1 fruit fly cellular context compared by ENCODE assay signal in genomic region chr3R:9502416-9502763, dm6.
TF ChIP-seq lines count a peak whose summit lies in the region.

TSS of gene RhoL (minus strand) at chr3R:9502581.

TF ChIP-seq in whole organism, embryonic, 481 proteins besides CTCF, POLR2A, EP300 and RAD21 (continued from another document):
- TF ChIP-seq CG32532 (GFP tag; IDR thresholded peaks at IDR 0.05; lab: Robert Waterston, UW), result peak; percentile 68
- 0 out of 2 replicates have a peak, but pooled peaks have one; percentile 21 for TF ChIP-seq NFAT (GFP tag; IDR thresholded peaks at IDR 0.05; lab: Robert Waterston, UW)
- TF ChIP-seq Bgb (GFP tag; IDR thresholded peaks at IDR 0.05; lab: Robert Waterston, UW; ENCODE audit: partially characterized antibody), result peak; percentile 59; the same call in 1 of the 2 replicates
- TF ChIP-seq Dip3 (GFP tag; optimal IDR thresholded peaks at IDR 0.05; lab: Kevin White, UChicago), result no peak
- TF ChIP-seq HLH4C (GFP tag; IDR thresholded peaks at IDR 0.05; lab: Robert Waterston, UW; ENCODE audit: partially characterized antibody), result peak; percentile 50; the same call in 1 of the 3 replicates
- TF ChIP-seq CG7963 (GFP tag; IDR thresholded peaks at IDR 0.05; lab: Robert Waterston, UW; ENCODE audit: partially characterized antibody), result no peak
- TF ChIP-seq repo (GFP tag; optimal IDR thresholded peaks at IDR 0.05; lab: Kevin White, UChicago), result no peak
- TF ChIP-seq dmrt11E (tag; optimal IDR thresholded peaks at IDR 0.05; lab: Kevin White, UChicago), result no peak
- no peak for TF ChIP-seq gt (GFP tag; IDR thresholded peaks at IDR 0.05; lab: Robert Waterston, UW)
- TF ChIP-seq CG8089 (GFP tag; optimal IDR thresholded peaks at IDR 0.05; lab: Kevin White, UChicago), result no peak
- no peak for TF ChIP-seq Hand (GFP tag; optimal IDR thresholded peaks at IDR 0.05; lab: Kevin White, UChicago)
- TF ChIP-seq Atf6 (GFP tag; IDR thresholded peaks at IDR 0.05; lab: Robert Waterston, UW), result no peak
- no peak for TF ChIP-seq ab (GFP tag; optimal IDR thresholded peaks at IDR 0.05; lab: Kevin White, UChicago)
- TF ChIP-seq CG17568 (GFP tag; optimal IDR thresholded peaks at IDR 0.05; lab: Kevin White, UChicago), result no peak
- TF ChIP-seq CG6689 (GFP tag; IDR thresholded peaks at IDR 0.05; lab: Robert Waterston, UW), result no peak
- no peak for TF ChIP-seq CG11398 (GFP tag; optimal IDR thresholded peaks at IDR 0.05; lab: Kevin White, UChicago)
- TF ChIP-seq CG14441 (GFP tag; IDR thresholded peaks at IDR 0.05; lab: Robert Waterston, UW), result no peak
- no peak for TF ChIP-seq Ptx1 (GFP tag; IDR thresholded peaks at IDR 0.05; lab: Robert Waterston, UW)
- no peak for TF ChIP-seq CG3065 (GFP tag; optimal IDR thresholded peaks at IDR 0.05; lab: Kevin White, UChicago)
- TF ChIP-seq CG4328 (GFP tag; optimal IDR thresholded peaks at IDR 0.05; lab: Kevin White, UChicago), result no peak
- TF ChIP-seq Max (GFP tag; optimal IDR thresholded peaks at IDR 0.05; lab: Kevin White, UChicago), result no peak
- TF ChIP-seq bowl (GFP tag; IDR thresholded peaks at IDR 0.05; lab: Robert Waterston, UW), result peak; percentile 70
- no peak for TF ChIP-seq dpn (GFP tag; optimal IDR thresholded peaks at IDR 0.05; lab: Kevin White, UChicago)
- TF ChIP-seq zen (tag; optimal IDR thresholded peaks at IDR 0.05; lab: Kevin White, UChicago), result no peak
- no peak for TF ChIP-seq Poxn (GFP tag; IDR thresholded peaks at IDR 0.05; lab: Robert Waterston, UW)
- TF ChIP-seq TFAM (GFP tag; optimal IDR thresholded peaks at IDR 0.05; lab: Kevin White, UChicago), result no peak
- no peak for TF ChIP-seq sr (GFP tag; IDR thresholded peaks at IDR 0.05; lab: Robert Waterston, UW)
- no peak for TF ChIP-seq Dp (GFP tag; optimal IDR thresholded peaks at IDR 0.05; lab: Kevin White, UChicago)
- TF ChIP-seq tap (tag; optimal IDR thresholded peaks at IDR 0.05; lab: Kevin White, UChicago), result peak; percentile 48
- TF ChIP-seq tup (GFP tag; optimal IDR thresholded peaks at IDR 0.05; lab: Kevin White, UChicago), result no peak
- no peak for TF ChIP-seq Blimp-1 (GFP tag; optimal IDR thresholded peaks at IDR 0.05; lab: Kevin White, UChicago)
- no peak for TF ChIP-seq CG12219 (GFP tag; optimal IDR thresholded peaks at IDR 0.05; lab: Kevin White, UChicago)
- TF ChIP-seq CG7271 (tag; optimal IDR thresholded peaks at IDR 0.05; lab: Kevin White, UChicago), result no peak
- peak; percentile 70 for TF ChIP-seq bbx (GFP tag; IDR thresholded peaks at IDR 0.05; lab: Robert Waterston, UW; ENCODE audit: partially characterized antibody)
- no peak for TF ChIP-seq ranshi (GFP tag; IDR thresholded peaks at IDR 0.05; lab: Robert Waterston, UW)
- no peak for TF ChIP-seq cas (GFP tag; IDR thresholded peaks at IDR 0.05; lab: Robert Waterston, UW)
- TF ChIP-seq gcm2 (GFP tag; optimal IDR thresholded peaks at IDR 0.05; lab: Kevin White, UChicago), result no peak
- TF ChIP-seq CG34422 (GFP tag; IDR thresholded peaks at IDR 0.05; lab: Robert Waterston, UW), result peak; percentile 39; the same call in 1 of the 3 replicates
- TF ChIP-seq Doc2 (GFP tag; IDR thresholded peaks at IDR 0.05; lab: Robert Waterston, UW), result no peak
- TF ChIP-seq emc (GFP tag; optimal IDR thresholded peaks at IDR 0.05; lab: Kevin White, UChicago), result no peak
- TF ChIP-seq kah (GFP tag; optimal IDR thresholded peaks at IDR 0.05; lab: Kevin White, UChicago), result peak; percentile 41
- peak; percentile 42 for TF ChIP-seq sug (tag; optimal IDR thresholded peaks at IDR 0.05; lab: Kevin White, UChicago)
- peak; percentile 75 for TF ChIP-seq HmgZ (tag; optimal IDR thresholded peaks at IDR 0.05; lab: Kevin White, UChicago)
- no peak for TF ChIP-seq CG31224 (GFP tag; IDR thresholded peaks at IDR 0.05; lab: Robert Waterston, UW)
- TF ChIP-seq CG17359 (tag; optimal IDR thresholded peaks at IDR 0.05; lab: Kevin White, UChicago), result no peak
- TF ChIP-seq CG13424 (tag; optimal IDR thresholded peaks at IDR 0.05; lab: Kevin White, UChicago), result no peak
- no peak for TF ChIP-seq CG15479 (GFP tag; optimal IDR thresholded peaks at IDR 0.05; lab: Kevin White, UChicago)
- no peak for TF ChIP-seq PHDP (tag; optimal IDR thresholded peaks at IDR 0.05; lab: Kevin White, UChicago)
- TF ChIP-seq trh (GFP tag; optimal IDR thresholded peaks at IDR 0.05; lab: Kevin White, UChicago), result no peak
- TF ChIP-seq E2f1 (GFP tag; IDR thresholded peaks at IDR 0.05; lab: Robert Waterston, UW), result no peak; the same call in 1 of the 2 replicates
- no peak for TF ChIP-seq CG17829 (tag; optimal IDR thresholded peaks at IDR 0.05; lab: Kevin White, UChicago)
- no peak for TF ChIP-seq pfk (GFP tag; optimal IDR thresholded peaks at IDR 0.05; lab: Kevin White, UChicago)
- peak; percentile 18 for TF ChIP-seq CG13894 (tag; optimal IDR thresholded peaks at IDR 0.05; lab: Kevin White, UChicago)
- no peak for TF ChIP-seq lmd (GFP tag; IDR thresholded peaks at IDR 0.05; lab: Robert Waterston, UW)
- TF ChIP-seq CG6175 (GFP tag; IDR thresholded peaks at IDR 0.05; lab: Robert Waterston, UW), result no peak
- no peak for TF ChIP-seq CG14860 (GFP tag; IDR thresholded peaks at IDR 0.05; lab: Robert Waterston, UW; ENCODE audit: partially characterized antibody)
- no peak for TF ChIP-seq Atf3 (GFP tag; optimal IDR thresholded peaks at IDR 0.05; lab: Kevin White, UChicago)
- TF ChIP-seq Six4 (GFP tag; optimal IDR thresholded peaks at IDR 0.05; lab: Kevin White, UChicago), result no peak
- no peak for TF ChIP-seq seq (GFP tag; IDR thresholded peaks at IDR 0.05; lab: Robert Waterston, UW)
- TF ChIP-seq Gsc (GFP tag; IDR thresholded peaks at IDR 0.05; lab: Robert Waterston, UW), result no peak
- TF ChIP-seq dysf (GFP tag; IDR thresholded peaks at IDR 0.05; lab: Robert Waterston, UW), result peak; percentile 14; the same call in 1 of the 3 replicates
- TF ChIP-seq ash1 (GFP tag; optimal IDR thresholded peaks at IDR 0.05; lab: Kevin White, UChicago), result peak; percentile 1
- 0 out of 3 replicates have a peak, but pooled peaks have one; percentile 36 for TF ChIP-seq Doc3 (GFP tag; IDR thresholded peaks at IDR 0.05; lab: Robert Waterston, UW; ENCODE audit: partially characterized antibody)
- no peak for TF ChIP-seq CG12769 (tag; optimal IDR thresholded peaks at IDR 0.05; lab: Kevin White, UChicago)
- no peak for TF ChIP-seq Hmx (GFP tag; optimal IDR thresholded peaks at IDR 0.05; lab: Kevin White, UChicago)
- TF ChIP-seq Dip2 (GFP tag; IDR thresholded peaks at IDR 0.05; lab: Robert Waterston, UW), result no peak
- TF ChIP-seq cg (GFP tag; optimal IDR thresholded peaks at IDR 0.05; lab: Kevin White, UChicago), result no peak
- no peak for TF ChIP-seq Chrac-16 (GFP tag; optimal IDR thresholded peaks at IDR 0.05; lab: Kevin White, UChicago)
- TF ChIP-seq tna (GFP tag; IDR thresholded peaks at IDR 0.05; lab: Robert Waterston, UW; ENCODE audit: partially characterized antibody), result peak; percentile 48; the same call in 1 of the 2 replicates
- TF ChIP-seq Oli (tag; optimal IDR thresholded peaks at IDR 0.05; lab: Kevin White, UChicago), result no peak
- no peak for TF ChIP-seq CG6272 (GFP tag; IDR thresholded peaks at IDR 0.05; lab: Robert Waterston, UW)
- peak; percentile 37 for TF ChIP-seq nau (GFP tag; optimal IDR thresholded peaks at IDR 0.05; lab: Kevin White, UChicago)
- peak; percentile 83 for TF ChIP-seq sens (GFP tag; lab: Kevin White, UChicago)
- no peak for TF ChIP-seq Tbp (GFP tag; optimal IDR thresholded peaks at IDR 0.05; lab: Kevin White, UChicago)
- no peak for TF ChIP-seq CG3838 (GFP tag; optimal IDR thresholded peaks at IDR 0.05; lab: Kevin White, UChicago)
- no peak for TF ChIP-seq CG9215 (GFP tag; IDR thresholded peaks at IDR 0.05; lab: Robert Waterston, UW)
- no peak for TF ChIP-seq eyg (GFP tag; optimal IDR thresholded peaks at IDR 0.05; lab: Kevin White, UChicago)
- TF ChIP-seq CG3281 (GFP tag; optimal IDR thresholded peaks at IDR 0.05; lab: Kevin White, UChicago), result peak; percentile 26
- peak; percentile 90 for TF ChIP-seq HLHmδ (GFP tag; optimal IDR thresholded peaks at IDR 0.05; lab: Kevin White, UChicago)
- peak; percentile 48; the same call in 1 of the 3 replicates for TF ChIP-seq CG11695 (GFP tag; IDR thresholded peaks at IDR 0.05; lab: Robert Waterston, UW)
- TF ChIP-seq CG1233 (GFP tag; optimal IDR thresholded peaks at IDR 0.05; lab: Kevin White, UChicago), result no peak
- TF ChIP-seq CG1647 (GFP tag; optimal IDR thresholded peaks at IDR 0.05; lab: Kevin White, UChicago), result no peak
- no peak for TF ChIP-seq CG30020 (tag; optimal IDR thresholded peaks at IDR 0.05; lab: Kevin White, UChicago)
- no peak for TF ChIP-seq CG3726 (GFP tag; IDR thresholded peaks at IDR 0.05; lab: Robert Waterston, UW)
- peak; percentile 0 for TF ChIP-seq CG12299 (tag; optimal IDR thresholded peaks at IDR 0.05; lab: Kevin White, UChicago)
- TF ChIP-seq Bteb2 (GFP tag; optimal IDR thresholded peaks at IDR 0.05; lab: Kevin White, UChicago), result no peak
- TF ChIP-seq jing (GFP tag; optimal IDR thresholded peaks at IDR 0.05; lab: Kevin White, UChicago), result no peak
- no peak for TF ChIP-seq Lim3 (GFP tag; IDR thresholded peaks at IDR 0.05; lab: Robert Waterston, UW)
- TF ChIP-seq CG8281 (tag; optimal IDR thresholded peaks at IDR 0.05; lab: Kevin White, UChicago), result no peak
- no peak for TF ChIP-seq Mad (GFP tag; optimal IDR thresholded peaks at IDR 0.05; lab: Kevin White, UChicago)
- TF ChIP-seq CG30403 (GFP tag; optimal IDR thresholded peaks at IDR 0.05; lab: Kevin White, UChicago), result no peak
- TF ChIP-seq Fer1 (GFP tag; optimal IDR thresholded peaks at IDR 0.05; lab: Kevin White, UChicago), result peak; percentile 51
- TF ChIP-seq ken (GFP tag; IDR thresholded peaks at IDR 0.05; lab: Robert Waterston, UW), result no peak
- TF ChIP-seq CG17328 (GFP tag; IDR thresholded peaks at IDR 0.05; lab: Robert Waterston, UW), result no peak
- TF ChIP-seq Hmr (GFP tag; optimal IDR thresholded peaks at IDR 0.05; lab: Kevin White, UChicago), result no peak
- no peak for TF ChIP-seq BEAF-32 (GFP tag; optimal IDR thresholded peaks at IDR 0.05; lab: Kevin White, UChicago)
- no peak for TF ChIP-seq prd (optimal IDR thresholded peaks at IDR 0.05; lab: Kevin White, UChicago)
- TF ChIP-seq prd (GFP tag; IDR thresholded peaks at IDR 0.05; lab: Robert Waterston, UW), result no peak
- TF ChIP-seq Dad (GFP tag; optimal IDR thresholded peaks at IDR 0.05; lab: Kevin White, UChicago), result peak; percentile 39
- TF ChIP-seq CG5245 (GFP tag; optimal IDR thresholded peaks at IDR 0.05; lab: Kevin White, UChicago), result no peak
- 0 out of 2 replicates have a peak, but pooled peaks have one; percentile 40 for TF ChIP-seq toy (GFP tag; IDR thresholded peaks at IDR 0.05; lab: Robert Waterston, UW)
- 0 out of 3 replicates have a peak, but pooled peaks have one; percentile 22 for TF ChIP-seq so (GFP tag; IDR thresholded peaks at IDR 0.05; lab: Robert Waterston, UW)
- no peak for TF ChIP-seq CG12942 (GFP tag; optimal IDR thresholded peaks at IDR 0.05; lab: Kevin White, UChicago)
- no peak for TF ChIP-seq CG1602 (GFP tag; optimal IDR thresholded peaks at IDR 0.05; lab: Kevin White, UChicago)
- peak; percentile 31 for TF ChIP-seq Side (GFP tag; optimal IDR thresholded peaks at IDR 0.05; lab: Kevin White, UChicago)
- TF ChIP-seq kni (GFP tag; optimal IDR thresholded peaks at IDR 0.05; lab: Kevin White, UChicago), result peak; percentile 29
- peak; percentile 67 for TF ChIP-seq chm (GFP tag; IDR thresholded peaks at IDR 0.05; lab: Robert Waterston, UW)
- TF ChIP-seq ems (GFP tag; optimal IDR thresholded peaks at IDR 0.05; lab: Kevin White, UChicago), result no peak
- TF ChIP-seq pan (optimal IDR thresholded peaks at IDR 0.05; lab: Kevin White, UChicago), result no peak
- TF ChIP-seq pan (GFP tag; optimal IDR thresholded peaks at IDR 0.05 in 1 of 2, IDR thresholded peaks at IDR 0.05 in 1 of 2), result peak in 1 of 2 experiments; percentile 14
- no peak for TF ChIP-seq Atf-2 (GFP tag; optimal IDR thresholded peaks at IDR 0.05; lab: Kevin White, UChicago)
- peak; percentile 62 for TF ChIP-seq sna (GFP tag; IDR thresholded peaks at IDR 0.05; lab: Robert Waterston, UW; ENCODE audit: partially characterized antibody)
- no peak for TF ChIP-seq Ada2b (GFP tag; IDR thresholded peaks at IDR 0.05; lab: Robert Waterston, UW)
- TF ChIP-seq ATbp (GFP tag; optimal IDR thresholded peaks at IDR 0.05; lab: Kevin White, UChicago), result no peak
- TF ChIP-seq CG4404 (GFP tag; IDR thresholded peaks at IDR 0.05; lab: Robert Waterston, UW), result no peak
- no peak for TF ChIP-seq row (GFP tag; IDR thresholded peaks at IDR 0.05; lab: Robert Waterston, UW)
- TF ChIP-seq CG6854 (GFP tag; optimal IDR thresholded peaks at IDR 0.05; lab: Kevin White, UChicago), result peak; percentile 49
- TF ChIP-seq CG16813 (GFP tag; IDR thresholded peaks at IDR 0.05; lab: Robert Waterston, UW; ENCODE audit: partially characterized antibody), result no peak
- TF ChIP-seq CG13123 (GFP tag; optimal IDR thresholded peaks at IDR 0.05; lab: Kevin White, UChicago), result no peak
- TF ChIP-seq CHES-1-like (GFP tag; optimal IDR thresholded peaks at IDR 0.05; lab: Kevin White, UChicago), result peak; percentile 20
- no peak for TF ChIP-seq CG16863 (GFP tag; optimal IDR thresholded peaks at IDR 0.05; lab: Kevin White, UChicago)
- no peak for TF ChIP-seq CG14050 (GFP tag; IDR thresholded peaks at IDR 0.05; lab: Robert Waterston, UW)
- TF ChIP-seq Trl (optimal IDR thresholded peaks at IDR 0.05; lab: Kevin White, UChicago), result peak; percentile 93
- TF ChIP-seq Trl (GFP tag; optimal IDR thresholded peaks at IDR 0.05; lab: Kevin White, UChicago), result peak; percentile 38
- TF ChIP-seq az2 (GFP tag; optimal IDR thresholded peaks at IDR 0.05; lab: Kevin White, UChicago), result no peak
- no peak for TF ChIP-seq Elba2 (GFP tag; optimal IDR thresholded peaks at IDR 0.05; lab: Kevin White, UChicago)
- TF ChIP-seq Adf1 (GFP tag; IDR thresholded peaks at IDR 0.05; lab: Robert Waterston, UW), result peak; percentile 43; the same call in 1 of the 2 replicates
- TF ChIP-seq CkIIα-i1 (GFP tag; IDR thresholded peaks at IDR 0.05; lab: Robert Waterston, UW), result no peak
- TF ChIP-seq Taf1 (GFP tag; IDR thresholded peaks at IDR 0.05; lab: Robert Waterston, UW), result no peak
- TF ChIP-seq ewg (GFP tag; optimal IDR thresholded peaks at IDR 0.05; lab: Kevin White, UChicago), result no peak
